Worm (Caenorhabditis elegans): Measurements from ENCODE around the gene F40G9.17.

ce11 chrIII:147570-148076, 46.6 kb upstream of the F40G9.17 start, which contains the start of gene sqst-5:
- TF ChIP-seq him-1 (tag; optimal IDR thresholded peaks at IDR 0.05) (no peak), dao-5 (tag; optimal IDR thresholded peaks at IDR 0.05) (no peak), W03F9.2 (tag; optimal IDR thresholded peaks at IDR 0.05) (no peak)

All from whole organism, L4/young adult.